Fruit fly (Drosophila melanogaster): ENCODE results near the gene CG32700.

CG32700 gene

dm6 chrX:9586038-9586437 lies 35.4 kb upstream of the CG32700 start (continued):
- peak; percentile 77 for TF ChIP-seq CG6276 (GFP tag; optimal IDR thresholded peaks at IDR 0.05)
- TF ChIP-seq CG31627 (GFP tag; optimal IDR thresholded peaks at IDR 0.05) = no peak
- peak; percentile 5 for TF ChIP-seq dac (GFP tag; optimal IDR thresholded peaks at IDR 0.05)
- TF ChIP-seq acj6 (GFP tag; optimal IDR thresholded peaks at IDR 0.05) = no peak
- TF ChIP-seq CG1621 (tag; optimal IDR thresholded peaks at IDR 0.05) = no peak
- TF ChIP-seq OdsH (GFP tag; optimal IDR thresholded peaks at IDR 0.05) = no peak
- no peak for TF ChIP-seq CG11762 (GFP tag; optimal IDR thresholded peaks at IDR 0.05; ENCODE audit: insufficient read depth)
- no peak for TF ChIP-seq svp (GFP tag)
- TF ChIP-seq CG8319 (GFP tag; optimal IDR thresholded peaks at IDR 0.05) = no peak
- 0 out of 2 replicates have a peak, but pooled peaks have one; percentile 11 for TF ChIP-seq CG11294 (GFP tag; IDR thresholded peaks at IDR 0.05)
- TF ChIP-seq Eip93F (GFP tag; optimal IDR thresholded peaks at IDR 0.05) = no peak
- TF ChIP-seq Sox15 (GFP tag; optimal IDR thresholded peaks at IDR 0.05) = no peak
- TF ChIP-seq Ets21C (GFP tag; optimal IDR thresholded peaks at IDR 0.05) = no peak
- TF ChIP-seq eg (GFP tag; IDR thresholded peaks at IDR 0.05) = peak; percentile 85
- peak; percentile 8 for TF ChIP-seq Hr4 (GFP tag; optimal IDR thresholded peaks at IDR 0.05)
- no peak for TF ChIP-seq CG3919 (GFP tag; optimal IDR thresholded peaks at IDR 0.05)
- TF ChIP-seq fd85E (GFP tag; optimal IDR thresholded peaks at IDR 0.05) = no peak
- TF ChIP-seq Blimp-1 (GFP tag; optimal IDR thresholded peaks at IDR 0.05) = no peak
- TF ChIP-seq Sox102F (GFP tag; optimal IDR thresholded peaks at IDR 0.05) = no peak
- TF ChIP-seq CG6854 (GFP tag; optimal IDR thresholded peaks at IDR 0.05) = no peak
- no peak for TF ChIP-seq achi (GFP tag; optimal IDR thresholded peaks at IDR 0.05)
- TF ChIP-seq Eip75B (GFP tag; optimal IDR thresholded peaks at IDR 0.05) = no peak
- no peak for TF ChIP-seq pdm3 (GFP tag; optimal IDR thresholded peaks at IDR 0.05)
- no peak for TF ChIP-seq CG10669 (GFP tag; optimal IDR thresholded peaks at IDR 0.05)
- TF ChIP-seq Gug (GFP tag; IDR thresholded peaks at IDR 0.05) = peak; percentile 48
- no peak for TF ChIP-seq vri (GFP tag; optimal IDR thresholded peaks at IDR 0.05)

dm6 chrX:9585359-9586002 lies 34.8 kb upstream of the CG32700 start, which contains the start of gene Hex-A:
TSS of gene Hex-A (plus strand) at chrX:9585675.
- TF ChIP-seq cyc (GFP tag; optimal IDR thresholded peaks at IDR 0.05) = peak; percentile 94
- peak; percentile 96 for TF ChIP-seq CG8632 (GFP tag; optimal IDR thresholded peaks at IDR 0.05)
- TF ChIP-seq dac (GFP tag; optimal IDR thresholded peaks at IDR 0.05) = peak; percentile 83
- TF ChIP-seq topi (GFP tag; optimal IDR thresholded peaks at IDR 0.05) = peak; percentile 99
- peak; percentile 96 for TF ChIP-seq CG9139 (GFP tag; optimal IDR thresholded peaks at IDR 0.05)
- TF ChIP-seq Met (GFP tag; optimal IDR thresholded peaks at IDR 0.05) = peak; percentile 98
- TF ChIP-seq Smox (GFP tag; optimal IDR thresholded peaks at IDR 0.05) = peak; percentile 96
- TF ChIP-seq Blimp-1 (GFP tag; optimal IDR thresholded peaks at IDR 0.05) = peak; percentile 93
- peak; percentile 99 for TF ChIP-seq svp (GFP tag)
- TF ChIP-seq CG11902 (GFP tag; optimal IDR thresholded peaks at IDR 0.05) = peak; percentile 89
- TF ChIP-seq CG15336 (GFP tag; IDR thresholded peaks at IDR 0.05) = peak; percentile 96
- peak; percentile 87 for TF ChIP-seq fd85E (GFP tag; optimal IDR thresholded peaks at IDR 0.05)
- peak; percentile 89 for TF ChIP-seq Sox15 (GFP tag; optimal IDR thresholded peaks at IDR 0.05)
- peak; percentile 97 for TF ChIP-seq pdm3 (GFP tag; optimal IDR thresholded peaks at IDR 0.05)
- peak; percentile 98 for TF ChIP-seq esn (GFP tag; optimal IDR thresholded peaks at IDR 0.05)
- TF ChIP-seq dsx (GFP tag; optimal IDR thresholded peaks at IDR 0.05; ENCODE audit: poor library complexity, severe bottlenecking) = peak; percentile 97
- peak; percentile 96 for TF ChIP-seq CG31627 (GFP tag; optimal IDR thresholded peaks at IDR 0.05)
- peak; percentile 85 for TF ChIP-seq fkh (GFP tag; optimal IDR thresholded peaks at IDR 0.05)
- TF ChIP-seq acj6 (GFP tag; optimal IDR thresholded peaks at IDR 0.05) = peak; percentile 94
- peak; percentile 94 for TF ChIP-seq CG1621 (tag; optimal IDR thresholded peaks at IDR 0.05)
- TF ChIP-seq CG11762 (GFP tag; optimal IDR thresholded peaks at IDR 0.05; ENCODE audit: insufficient read depth) = peak; percentile 95
- TF ChIP-seq Eip75B (GFP tag; optimal IDR thresholded peaks at IDR 0.05) = peak; percentile 98
- peak; percentile 87 for TF ChIP-seq Lpt (GFP tag; optimal IDR thresholded peaks at IDR 0.05)
- peak; percentile 78 for TF ChIP-seq CG11294 (GFP tag; IDR thresholded peaks at IDR 0.05)
- TF ChIP-seq Hr39 (GFP tag; optimal IDR thresholded peaks at IDR 0.05) = peak; percentile 95
- TF ChIP-seq CG8119 (GFP tag; IDR thresholded peaks at IDR 0.05) = peak; percentile 95
- peak; percentile 89 for TF ChIP-seq CG4318 (GFP tag; optimal IDR thresholded peaks at IDR 0.05)
- TF ChIP-seq vri (GFP tag; optimal IDR thresholded peaks at IDR 0.05) = peak; percentile 92
- peak; percentile 94 to 95 for TF ChIP-seq salr (GFP tag; optimal IDR thresholded peaks at IDR 0.05)
- TF ChIP-seq ss (GFP tag; optimal IDR thresholded peaks at IDR 0.05) = peak; percentile 99
- peak; percentile 92 for TF ChIP-seq OdsH (GFP tag; optimal IDR thresholded peaks at IDR 0.05)
- peak; percentile 97 for TF ChIP-seq Sox14 (GFP tag; optimal IDR thresholded peaks at IDR 0.05)
- TF ChIP-seq CG8319 (GFP tag; optimal IDR thresholded peaks at IDR 0.05) = peak; percentile 92
- TF ChIP-seq eg (GFP tag; IDR thresholded peaks at IDR 0.05) = peak; percentile 89
- TF ChIP-seq CG10669 (GFP tag; optimal IDR thresholded peaks at IDR 0.05) = peak; percentile 97
- peak; percentile 94 for TF ChIP-seq spab (GFP tag; optimal IDR thresholded peaks at IDR 0.05)
- peak; percentile 91 for TF ChIP-seq Gug (GFP tag; IDR thresholded peaks at IDR 0.05)
- peak; percentile 95 for TF ChIP-seq CG6854 (GFP tag; optimal IDR thresholded peaks at IDR 0.05)
- TF ChIP-seq CG6276 (GFP tag; optimal IDR thresholded peaks at IDR 0.05) = peak; percentile 92
